Worm (Caenorhabditis elegans) whole organism, L4 larva: ENCODE results near the gene F18E9.7.

Experiments
- D1046.2 ChIP-seq: fragments of 200-800 bp; sonication (Bioruptor generic); IDR thresholded peaks from 2 replicates; pipeline ENCODE4 v1.3.6; 2022; ENCODE audit warnings: missing genetic modification characterization, missing compliant biosample characterization
- F10B5.3 ChIP-seq: sonication (generic microtip); optimal IDR thresholded peaks from 2 replicates; lab custom pipeline; 2016; ENCODE audit warnings: mild to moderate bottlenecking, missing genetic modification characterization, missing compliant biosample characterization
- F49E8.2 ChIP-seq: sonication (generic microtip); optimal IDR thresholded peaks from 2 replicates; lab custom pipeline; 2016; ENCODE audit warnings: missing compliant biosample characterization, mild to moderate bottlenecking, missing genetic modification characterization, borderline replicate concordance
- R02D3.7 ChIP-seq: fragments of 150-350 bp; sonication (generic microtip); optimal IDR thresholded peaks from 3 replicates; lab custom pipeline; 2014; ENCODE audit warnings: missing biosample characterization, missing genetic modification characterization
- T20F7.1 ChIP-seq: fragments of 200-800 bp; sonication (Bioruptor generic); optimal IDR thresholded peaks from 2 replicates; lab custom pipeline; 2018; ENCODE audit warnings: mild to moderate bottlenecking, missing genetic modification characterization, missing compliant biosample characterization
- T26A8.4 ChIP-seq: fragments of 200-800 bp; sonication (Bioruptor generic); IDR thresholded peaks from 2 replicates; pipeline ENCODE4 v1.3.6; 2022; ENCODE audit warnings: missing genetic modification characterization, missing compliant biosample characterization
- Y48G9A.11 ChIP-seq: fragments of 200-800 bp; sonication (Bioruptor generic); IDR thresholded peaks from 2 replicates; pipeline ENCODE4 v1.3.6; 2022; ENCODE audit warnings: missing genetic modification reagents, missing genetic modification characterization, missing compliant biosample characterization
- ZK337.2 ChIP-seq: fragments of 200-800 bp; sonication (Bioruptor generic); IDR thresholded peaks from 2 replicates; pipeline ENCODE4 v1.3.6; 2022; ENCODE audit warnings: missing genetic modification reagents, missing genetic modification characterization, missing compliant biosample characterization
- aha-1 ChIP-seq: fragments of 150-350 bp; peaks from one replicate; lab custom pipeline; 2014; ENCODE audit warnings: missing biosample characterization, missing genetic modification characterization
- ama-1 ChIP-seq: fragments of 150-350 bp; optimal IDR thresholded peaks from 2 replicates; lab custom pipeline; 2014; ENCODE audit warnings: inconsistent platforms, mixed read lengths
- arid-1 ChIP-seq: fragments of 200-800 bp; sonication (Bioruptor generic); conservative IDR thresholded peaks from 2 replicates; pipeline ENCODE4 v1.3.6; 2022; ENCODE audit warnings: missing genetic modification reagents, missing genetic modification characterization, missing compliant biosample characterization
- ceh-20 ChIP-seq: fragments of 200-800 bp; sonication (Bioruptor generic); IDR thresholded peaks from 2 replicates; pipeline ENCODE4 v1.3.6; 2022; ENCODE audit warnings: missing genetic modification reagents, missing genetic modification characterization, missing compliant biosample characterization
- ceh-44 ChIP-seq: fragments of 200-800 bp; sonication (Bioruptor generic); IDR thresholded peaks from 2 replicates; pipeline ENCODE4 v1.3.6; 2022; ENCODE audit warnings: missing genetic modification reagents, missing genetic modification characterization, missing compliant biosample characterization
- ctbp-1 ChIP-seq: fragments of 200-800 bp; sonication (Bioruptor generic); IDR thresholded peaks from 2 replicates; pipeline ENCODE4 v1.3.6; 2022; ENCODE audit warnings: missing genetic modification reagents, missing genetic modification characterization, missing compliant biosample characterization
- daf-12 ChIP-seq: fragments of 150-350 bp; optimal IDR thresholded peaks from 2 replicates; lab custom pipeline; 2014; ENCODE audit warnings: missing biosample characterization, missing genetic modification reagents, missing genetic modification characterization
- daf-16 ChIP-seq, 3 experiments: sonication (generic microtip); optimal IDR thresholded peaks; 2 replicates each; lab custom pipeline; 2016 to 2017; ENCODE audit warnings: missing genetic modification characterization in 3 of 3, missing genetic modification reagents in 3 of 3, mild to moderate bottlenecking in 2 of 3, missing compliant biosample characterization in 2 of 3, missing biosample characterization in 1 of 3, moderate library complexity in 1 of 3
- daf-8 ChIP-seq: fragments of 200-800 bp; sonication (Bioruptor generic); IDR thresholded peaks from 2 replicates; pipeline ENCODE4 v1.3.6; 2022; ENCODE audit warnings: missing genetic modification characterization, missing compliant biosample characterization
- dmd-9 ChIP-seq: fragments of 200-800 bp; sonication (Bioruptor generic); IDR thresholded peaks from 2 replicates; pipeline ENCODE4 v1.3.6; 2022; ENCODE audit warnings: missing genetic modification reagents, missing genetic modification characterization, missing compliant biosample characterization
- gei-8 ChIP-seq: fragments of 200-800 bp; sonication (Bioruptor generic); optimal IDR thresholded peaks from 2 replicates; lab custom pipeline; 2018; ENCODE audit warnings: mild to moderate bottlenecking, missing genetic modification characterization, missing compliant biosample characterization
- hif-1 ChIP-seq, 2 experiments: sonication (generic microtip); optimal IDR thresholded peaks; 2 replicates each; lab custom pipeline; 2016 to 2017; ENCODE audit warnings: missing compliant biosample characterization in 2 of 2, missing genetic modification characterization in 2 of 2, missing genetic modification reagents in 2 of 2, missing genotype in 2 of 2, mild to moderate bottlenecking in 1 of 2
- hlh-30 ChIP-seq: sonication (generic microtip); optimal IDR thresholded peaks from 2 replicates; lab custom pipeline; 2017; ENCODE audit warnings: antibody characterized with exemption, mild to moderate bottlenecking, missing genetic modification characterization, missing compliant biosample characterization; ENCODE audit not compliant: insufficient read depth
- lin-1 ChIP-seq: fragments of 200-800 bp; sonication (Bioruptor generic); IDR thresholded peaks from 2 replicates; pipeline ENCODE4 v1.3.6; 2022; ENCODE audit warnings: missing genetic modification reagents, missing genetic modification characterization, missing compliant biosample characterization
- lin-13 ChIP-seq: fragments of 150-350 bp; optimal IDR thresholded peaks from 2 replicates; lab custom pipeline; 2014; ENCODE audit warnings: missing biosample characterization, missing genetic modification reagents, missing genetic modification characterization
- lin-15B ChIP-seq: fragments of 150-350 bp; sonication (generic microtip); optimal IDR thresholded peaks from 3 replicates; lab custom pipeline; 2014; ENCODE audit warnings: missing biosample characterization, missing genetic modification characterization
- lin-39 ChIP-seq: fragments of 150-350 bp; optimal IDR thresholded peaks from 2 replicates; lab custom pipeline; 2014; ENCODE audit warnings: missing biosample characterization, missing genetic modification reagents, missing genetic modification characterization
- mdt-29 ChIP-seq: fragments of 200-800 bp; sonication (Bioruptor generic); IDR thresholded peaks from 2 replicates; pipeline ENCODE4 v1.3.6; 2022; ENCODE audit warnings: missing genetic modification reagents, missing genetic modification characterization, missing compliant biosample characterization
- mxl-2 ChIP-seq: fragments of 200-800 bp; sonication (Bioruptor generic); conservative IDR thresholded peaks from 2 replicates; pipeline ENCODE4 v1.3.6; 2022; ENCODE audit warnings: missing genetic modification reagents, missing genetic modification characterization, missing compliant biosample characterization
- nhr-111 ChIP-seq: fragments of 200-800 bp; sonication (Bioruptor generic); optimal IDR thresholded peaks from 2 replicates; lab custom pipeline; 2018; ENCODE audit warnings: mild to moderate bottlenecking, missing genetic modification characterization, missing compliant biosample characterization
- nhr-237 ChIP-seq: sonication (generic microtip); optimal IDR thresholded peaks from 2 replicates; lab custom pipeline; 2017; ENCODE audit warnings: missing biosample characterization, missing genetic modification characterization
- nhr-25 ChIP-seq: sonication (generic microtip); optimal IDR thresholded peaks from 2 replicates; lab custom pipeline; 2017; ENCODE audit warnings: missing genetic modification characterization, mild to moderate bottlenecking, missing compliant biosample characterization, antibody characterized with exemption, moderate library complexity, borderline replicate concordance; ENCODE audit not compliant: insufficient read depth
- nhr-41 ChIP-seq: fragments of 200-800 bp; sonication (Bioruptor generic); IDR thresholded peaks from 2 replicates; pipeline ENCODE4 v1.3.6; 2022; ENCODE audit warnings: missing genetic modification reagents, missing genetic modification characterization, missing compliant biosample characterization
- nhr-42 ChIP-seq: fragments of 200-800 bp; sonication (Bioruptor generic); IDR thresholded peaks from 2 replicates; pipeline ENCODE4 v1.3.6; 2022; ENCODE audit warnings: missing genetic modification characterization, missing compliant biosample characterization
- nhr-6 ChIP-seq: fragments of 150-350 bp; optimal IDR thresholded peaks from 2 replicates; lab custom pipeline; 2014; ENCODE audit warnings: missing biosample characterization, missing genetic modification characterization
- nhr-77 ChIP-seq: fragments of 150-350 bp; optimal IDR thresholded peaks from 2 replicates; lab custom pipeline; 2014; ENCODE audit warnings: missing biosample characterization, missing genetic modification characterization
- php-3 ChIP-seq: fragments of 200-800 bp; sonication (Bioruptor generic); IDR thresholded peaks from 2 replicates; pipeline ENCODE4 v1.3.6; 2022; ENCODE audit warnings: missing genetic modification reagents, missing genetic modification characterization, missing compliant biosample characterization
- pqm-1 ChIP-seq: sonication (generic microtip); optimal IDR thresholded peaks from 2 replicates; lab custom pipeline; 2017; ENCODE audit warnings: missing biosample characterization, missing genetic modification characterization
- saeg-2 ChIP-seq: fragments of 200-800 bp; sonication (Bioruptor generic); IDR thresholded peaks from 2 replicates; pipeline ENCODE4 v1.3.6; 2022; ENCODE audit warnings: missing genetic modification reagents, missing genetic modification characterization, missing compliant biosample characterization
- set-16 ChIP-seq: fragments of 200-800 bp; sonication (Bioruptor generic); IDR thresholded peaks from 2 replicates; pipeline ENCODE4 v1.3.6; 2022; ENCODE audit warnings: missing genetic modification reagents, missing genetic modification characterization, missing compliant biosample characterization
- snpc-4 ChIP-seq: fragments of 150-350 bp; optimal IDR thresholded peaks from 2 replicates; lab custom pipeline; 2014; ENCODE audit warnings: missing biosample characterization, missing genetic modification characterization
- spr-1 ChIP-seq: sonication (generic microtip); optimal IDR thresholded peaks from 2 replicates; lab custom pipeline; 2016; ENCODE audit warnings: mild to moderate bottlenecking, missing genetic modification characterization, missing compliant biosample characterization
- tag-97 ChIP-seq: fragments of 200-800 bp; sonication (Bioruptor generic); IDR thresholded peaks from 2 replicates; pipeline ENCODE4 v1.3.6; 2022; ENCODE audit warnings: missing genetic modification characterization, missing compliant biosample characterization
- tra-1 ChIP-seq: fragments of 200-800 bp; sonication (Bioruptor generic); IDR thresholded peaks from 2 replicates; pipeline ENCODE4 v1.3.6; 2022; ENCODE audit warnings: missing genetic modification reagents, missing genetic modification characterization, missing compliant biosample characterization
- unc-62 ChIP-seq, 3 experiments: fragments of 150-350 bp in 1 of 3; sonication (generic microtip); optimal IDR thresholded peaks in 2 of 3; peaks in 1 of 3; 1 replicate in 1 of 3; 2 replicates in 2 of 3; lab custom pipeline; 2014 to 2017; ENCODE audit warnings: missing biosample characterization in 3 of 3, missing genetic modification characterization in 3 of 3, missing genetic modification reagents in 3 of 3, missing genotype in 1 of 3
- vab-7 ChIP-seq: fragments of 200-800 bp; sonication (Bioruptor generic); IDR thresholded peaks from 2 replicates; pipeline ENCODE4 v1.3.6; 2022; ENCODE audit warnings: missing genetic modification reagents, missing genetic modification characterization, missing compliant biosample characterization
- zag-1 ChIP-seq: fragments of 150-350 bp; optimal IDR thresholded peaks from 2 replicates; lab custom pipeline; 2014; ENCODE audit warnings: missing biosample characterization, missing genetic modification characterization
- zfp-3 ChIP-seq: fragments of 200-800 bp; sonication (Bioruptor generic); conservative IDR thresholded peaks from 2 replicates; pipeline ENCODE4 v1.3.6; 2022; ENCODE audit warnings: missing genetic modification reagents, missing genetic modification characterization, missing compliant biosample characterization
- zip-11 ChIP-seq: fragments of 200-800 bp; sonication (Bioruptor generic); IDR thresholded peaks from 2 replicates; pipeline ENCODE4 v1.3.6; 2022; ENCODE audit warnings: missing genetic modification characterization, missing compliant biosample characterization
- ztf-11 ChIP-seq: fragments of 150-350 bp; optimal IDR thresholded peaks from 2 replicates; lab custom pipeline; 2014; ENCODE audit warnings: missing biosample characterization, missing genetic modification characterization

F18E9.7 gene

DNA sequence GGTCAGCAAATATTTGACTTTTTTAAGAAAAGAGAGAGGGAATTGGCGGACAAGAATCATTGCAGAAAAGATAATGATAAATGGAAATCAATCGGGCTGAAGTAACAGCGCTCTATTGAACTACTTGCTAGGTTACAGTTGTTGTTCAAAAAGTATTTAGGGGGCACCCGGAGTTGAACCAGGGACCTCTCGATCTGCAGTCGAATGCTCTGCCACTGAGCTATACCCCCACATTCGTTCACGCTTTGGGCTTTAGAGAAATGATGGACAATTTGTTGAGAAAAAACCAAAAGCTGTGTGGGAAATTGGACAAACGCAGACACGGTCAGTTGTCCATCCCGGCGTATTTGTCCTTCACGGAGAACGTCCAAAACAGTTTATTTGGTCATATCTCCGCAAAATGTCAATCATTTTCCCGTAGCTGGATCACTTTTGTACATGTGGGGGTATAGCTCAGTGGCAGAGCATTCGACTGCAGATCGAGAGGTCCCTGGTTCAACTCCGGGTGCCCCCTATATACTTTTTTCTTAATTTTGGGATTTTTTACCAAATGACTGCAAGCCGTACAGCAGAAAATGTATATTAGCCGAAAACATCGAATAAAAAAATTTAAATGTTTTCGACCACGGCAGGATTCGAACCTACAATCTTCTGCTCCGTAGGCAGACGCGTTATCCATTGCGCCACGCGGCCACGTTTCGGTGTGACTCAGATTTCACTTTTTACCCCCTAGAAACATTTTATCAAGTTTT, 26.5 kb upstream of the F18E9.7 start (continued):
- TF ChIP-seq snpc-4 (tag; lab: Kevin White, UChicago) (no peak), zip-11 (GFP tag; lab: Robert Waterston, UW) (peak; percentile 83), D1046.2 (peak; percentile 59; the same call in 1 of the 2 replicates), ama-1 (lab: Kevin White, UChicago) (no peak), unc-62 (GFP tag; optimal IDR thresholded peaks at IDR 0.05 in 1 of 2; lab: Kevin White, UChicago) (no peak), unc-62 (tag; optimal IDR thresholded peaks at IDR 0.05; lab: Kevin White, UChicago) (no peak), nhr-25 (tag; lab: Kevin White, UChicago) (no peak), dmd-9 (GFP tag; lab: Robert Waterston, UW) (no peak), php-3 (GFP tag; lab: Robert Waterston, UW) (0 out of 2 replicates have a peak, but pooled peaks have one; percentile 35), T20F7.1 (GFP tag; lab: Kevin White, UChicago) (peak; percentile 44), F10B5.3 (tag; lab: Kevin White, UChicago) (peak; percentile 45), F49E8.2 (tag; lab: Kevin White, UChicago) (peak; percentile 32), hif-1 (tag; optimal IDR thresholded peaks at IDR 0.05; lab: Kevin White, UChicago) (no peak), zag-1 (tag; lab: Kevin White, UChicago) (no peak), gei-8 (GFP tag; lab: Kevin White, UChicago) (no peak), mdt-29 (GFP tag; lab: Robert Waterston, UW) (0 out of 2 replicates have a peak, but pooled peaks have one; percentile 36), ctbp-1 (peak; percentile 67), T26A8.4 (GFP tag; lab: Robert Waterston, UW) (peak; percentile 89), lin-15B (tag; lab: Kevin White, UChicago) (no peak), lin-39 (tag; lab: Kevin White, UChicago) (no peak), ceh-44 (GFP tag; lab: Robert Waterston, UW) (peak; percentile 36; the same call in 1 of the 2 replicates), vab-7 (GFP tag; lab: Robert Waterston, UW) (peak; percentile 58), set-16 (GFP tag; lab: Robert Waterston, UW) (no peak), daf-12 (tag; lab: Kevin White, UChicago) (no peak), nhr-77 (tag; lab: Kevin White, UChicago) (peak; percentile 14), ztf-11 (no peak), arid-1 (GFP tag; lab: Robert Waterston, UW) (peak; percentile 71), tag-97 (GFP tag; lab: Robert Waterston, UW) (no peak), lin-13 (GFP tag; lab: Kevin White, UChicago) (peak; percentile 44), lin-1 (GFP tag; lab: Robert Waterston, UW) (no peak), hlh-30 (peak; percentile 37), nhr-41 (GFP tag; lab: Robert Waterston, UW) (peak; percentile 48), nhr-42 (GFP tag; lab: Robert Waterston, UW) (0 out of 2 replicates have a peak, but pooled peaks have one; percentile 11), ceh-20 (0 out of 2 replicates have a peak, but pooled peaks have one; percentile 40), tra-1 (peak; percentile 70), nhr-6 (tag; lab: Kevin White, UChicago) (peak; percentile 5), nhr-111 (GFP tag; lab: Kevin White, UChicago) (no peak), nhr-237 (tag; lab: Kevin White, UChicago) (no peak), zfp-3 (GFP tag; lab: Robert Waterston, UW) (peak; percentile 70; the same call in 1 of the 2 replicates), ZK337.2 (GFP tag; lab: Robert Waterston, UW) (no peak), spr-1 (peak; percentile 73), R02D3.7 (tag; lab: Kevin White, UChicago) (no peak), aha-1 (tag; lab: Kevin White, UChicago) (peak; percentile 99), Y48G9A.11 (no peak), daf-16 (GFP tag; optimal IDR thresholded peaks at IDR 0.05; lab: Kevin White, UChicago) (peak; percentile 8 to 46), daf-16 (tag; optimal IDR thresholded peaks at IDR 0.05; lab: Kevin White, UChicago) (peak; percentile 67), mxl-2 (0 out of 2 replicates have a peak, but pooled peaks have one; percentile 7), pqm-1 (tag; lab: Kevin White, UChicago) (no peak), daf-8 (GFP tag; lab: Robert Waterston, UW) (no peak), saeg-2 (GFP tag; lab: Robert Waterston, UW) (no peak)
